Fruit fly (Drosophila melanogaster): ENCODE measurements around the gene CG33159.

dm6 chr3L:3239785-3240596, 35.7 kb upstream of the CG33159 start:
- TF ChIP-seq acj6 (GFP tag; optimal IDR thresholded peaks at IDR 0.05) (peak; percentile 81), fd59A (GFP tag; optimal IDR thresholded peaks at IDR 0.05) (peak; percentile 71), CG16779 (tag; optimal IDR thresholded peaks at IDR 0.05) (peak; percentile 22), vri (GFP tag; optimal IDR thresholded peaks at IDR 0.05) (peak; percentile 59), CG1621 (tag; optimal IDR thresholded peaks at IDR 0.05) (peak; percentile 79), Hr38 (GFP tag; optimal IDR thresholded peaks at IDR 0.05) (no peak), CG6276 (GFP tag; optimal IDR thresholded peaks at IDR 0.05) (no peak), CG6163 (GFP tag; IDR thresholded peaks at IDR 0.05) (peak; percentile 86), dac (GFP tag; optimal IDR thresholded peaks at IDR 0.05) (no peak), CG6808 (GFP tag; optimal IDR thresholded peaks at IDR 0.05) (no peak), CG32006 (GFP tag; optimal IDR thresholded peaks at IDR 0.05) (peak; percentile 5), spab (GFP tag; optimal IDR thresholded peaks at IDR 0.05) (no peak)
